Worm (Caenorhabditis elegans) whole organism, L4 larva: Measurements from ENCODE around the gene ttm-2.
A peak's percentile ranks its signal among the peaks of the same experiment; 100 is the strongest.

ENCODE experiments used
- D1046.2 ChIP-seq: fragments of 200-800 bp; sonication (Bioruptor generic); IDR thresholded peaks from 2 replicates; pipeline ENCODE4 v1.3.6; 2022; ENCODE audit warnings: missing genetic modification characterization, missing compliant biosample characterization
- F49E8.2 ChIP-seq: sonication (generic microtip); optimal IDR thresholded peaks from 2 replicates; lab custom pipeline; 2016; ENCODE audit warnings: missing compliant biosample characterization, mild to moderate bottlenecking, missing genetic modification characterization, borderline replicate concordance
- dpl-1 ChIP-seq: fragments of 150-350 bp; optimal IDR thresholded peaks from 2 replicates; lab custom pipeline; 2014; ENCODE audit warnings: missing biosample characterization, missing genetic modification reagents, missing genetic modification characterization
- dve-1 ChIP-seq: sonication (generic microtip); optimal IDR thresholded peaks from 2 replicates; lab custom pipeline; 2017; ENCODE audit warnings: antibody characterized with exemption, mild to moderate bottlenecking, missing genetic modification characterization, missing compliant biosample characterization; ENCODE audit not compliant: insufficient read depth
- lin-1 ChIP-seq: fragments of 200-800 bp; sonication (Bioruptor generic); IDR thresholded peaks from 2 replicates; pipeline ENCODE4 v1.3.6; 2022; ENCODE audit warnings: missing genetic modification reagents, missing genetic modification characterization, missing compliant biosample characterization
- lir-3 ChIP-seq: sonication (generic microtip); optimal IDR thresholded peaks from 2 replicates; lab custom pipeline; 2016; ENCODE audit warnings: mild to moderate bottlenecking, missing genetic modification characterization, missing compliant biosample characterization
- lsy-2 ChIP-seq, 2 experiments: fragments of 150-350 bp in 1 of 2; sonication (generic microtip) in 1 of 2; optimal IDR thresholded peaks; 2 replicates each; lab custom pipeline; 2014 to 2017; ENCODE audit warnings: missing biosample characterization in 2 of 2, missing genetic modification characterization in 2 of 2
- mdl-1 ChIP-seq, 2 experiments: fragments of 150-350 bp in 1 of 2; sonication (generic microtip) in 1 of 2; optimal IDR thresholded peaks; 2 replicates each; lab custom pipeline; 2014 to 2017; ENCODE audit warnings: missing biosample characterization in 2 of 2, missing genetic modification characterization in 2 of 2
- pha-4 ChIP-seq, 2 experiments: fragments of 150-350 bp in 1 of 2; fragments of 200-800 bp in 1 of 2; sonication (Bioruptor generic) in 1 of 2; IDR thresholded peaks in 1 of 2; optimal IDR thresholded peaks in 1 of 2; 2 replicates each; pipeline versions ENCODE4 v1.3.6 to Lab custom; 2014 to 2022; ENCODE audit warnings: missing genetic modification characterization in 2 of 2, missing genetic modification reagents in 2 of 2, missing biosample characterization in 1 of 2, missing compliant biosample characterization in 1 of 2
- unc-39 ChIP-seq: sonication (generic microtip); optimal IDR thresholded peaks from 2 replicates; lab custom pipeline; 2017; ENCODE audit warnings: missing biosample characterization, missing genetic modification characterization
- unc-62 ChIP-seq, 3 experiments: fragments of 150-350 bp in 1 of 3; sonication (generic microtip); optimal IDR thresholded peaks in 2 of 3; peaks in 1 of 3; 1 replicate in 1 of 3; 2 replicates in 2 of 3; lab custom pipeline; 2014 to 2017; ENCODE audit warnings: missing biosample characterization in 3 of 3, missing genetic modification characterization in 3 of 3, missing genetic modification reagents in 3 of 3, missing genotype in 1 of 3

DNA sequence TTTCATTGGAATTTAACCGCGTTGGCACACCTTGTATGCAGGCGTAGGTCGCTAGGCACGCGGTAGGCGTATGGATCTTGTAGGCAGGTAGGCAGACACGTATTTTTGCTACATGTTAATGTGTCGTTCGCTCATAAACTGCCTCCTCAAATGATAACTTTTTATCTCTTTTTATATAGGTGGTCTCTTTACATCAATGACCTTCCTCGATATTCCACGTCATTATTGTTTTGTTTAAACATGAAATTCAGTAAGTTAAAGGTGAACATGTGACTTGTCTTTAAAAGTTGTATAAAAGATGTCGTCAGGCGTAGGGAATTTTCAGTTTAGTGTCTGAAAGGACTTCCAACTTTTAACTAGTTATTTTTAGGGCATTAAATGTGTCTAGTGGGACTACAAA, 18.5 kb downstream of the ttm-2 start:
- TF ChIP-seq F49E8.2 (no peak), D1046.2 (GFP tag; lab: Robert Waterston, UW) (no peak), dpl-1 (GFP tag; lab: Kevin White, UChicago) (no peak), dve-1 (tag; lab: Kevin White, UChicago) (no peak), lsy-2 (tag; optimal IDR thresholded peaks at IDR 0.05; lab: Kevin White, UChicago) (peak in 1 of 2 experiments; percentile 2), lin-1 (GFP tag; lab: Robert Waterston, UW) (no peak), pha-4 (GFP tag; IDR thresholded peaks at IDR 0.05; lab: Robert Waterston, UW) (no peak), pha-4 (tag; optimal IDR thresholded peaks at IDR 0.05; lab: Kevin White, UChicago) (no peak), lir-3 (tag; lab: Kevin White, UChicago) (no peak), mdl-1 (tag; optimal IDR thresholded peaks at IDR 0.05; lab: Kevin White, UChicago) (no peak), unc-39 (tag; lab: Kevin White, UChicago) (no peak), unc-62 (GFP tag; optimal IDR thresholded peaks at IDR 0.05 in 1 of 2; lab: Kevin White, UChicago) (no peak), unc-62 (tag; optimal IDR thresholded peaks at IDR 0.05; lab: Kevin White, UChicago) (no peak)
